Fruit fly (Drosophila melanogaster): ENCODE measurements around the gene raskol.

Gene raskol

dm6 chrX:17682745-17683505, 27.0 kb upstream of the raskol start (continued):
- peak; percentile 83 for TF ChIP-seq stc (GFP tag; IDR thresholded peaks at IDR 0.05)
- no peak for TF ChIP-seq vfl (GFP tag; optimal IDR thresholded peaks at IDR 0.05)
- peak; percentile 14 for TF ChIP-seq Six4 (GFP tag; optimal IDR thresholded peaks at IDR 0.05)
- no peak for TF ChIP-seq CG2116 (GFP tag; optimal IDR thresholded peaks at IDR 0.05)
- peak; percentile 35 for TF ChIP-seq gsb-n (tag; optimal IDR thresholded peaks at IDR 0.05)
- no peak for TF ChIP-seq cad (GFP tag; optimal IDR thresholded peaks at IDR 0.05)
- peak; percentile 88 for TF ChIP-seq zfh1 (GFP tag; IDR thresholded peaks at IDR 0.05)
- peak; percentile 89 for TF ChIP-seq ttk (GFP tag; IDR thresholded peaks at IDR 0.05)
- TF ChIP-seq toy (GFP tag; IDR thresholded peaks at IDR 0.05), result 0 out of 2 replicates have a peak, but pooled peaks have one; percentile 42
- no peak for TF ChIP-seq Neu2 (GFP tag; optimal IDR thresholded peaks at IDR 0.05; ENCODE audit: borderline replicate concordance)
- TF ChIP-seq CG3726 (GFP tag; IDR thresholded peaks at IDR 0.05), result peak; percentile 68; the same call in 2 of the 3 replicates
- no peak for TF ChIP-seq Poxn (GFP tag; IDR thresholded peaks at IDR 0.05)
- peak; percentile 66 for TF ChIP-seq CG7372 (GFP tag; IDR thresholded peaks at IDR 0.05)
- TF ChIP-seq CG11695 (GFP tag; IDR thresholded peaks at IDR 0.05), result peak; percentile 72
- no peak for TF ChIP-seq vnd (GFP tag; IDR thresholded peaks at IDR 0.05; ENCODE audit: partially characterized antibody)
- peak; percentile 54; the same call in 1 of the 2 replicates for TF ChIP-seq CG9215 (GFP tag; IDR thresholded peaks at IDR 0.05)
- TF ChIP-seq CG7786 (GFP tag; optimal IDR thresholded peaks at IDR 0.05), result no peak
- TF ChIP-seq Lhr (GFP tag; optimal IDR thresholded peaks at IDR 0.05), result no peak
- TF ChIP-seq Atf3 (GFP tag; optimal IDR thresholded peaks at IDR 0.05), result peak; percentile 3
- TF ChIP-seq wor (GFP tag; IDR thresholded peaks at IDR 0.05), result peak; percentile 78
- peak; percentile 66 for TF ChIP-seq Xbp1 (GFP tag; optimal IDR thresholded peaks at IDR 0.05)
- peak; percentile 79 for TF ChIP-seq CG4730 (GFP tag; IDR thresholded peaks at IDR 0.05)
- no peak for TF ChIP-seq Spps (tag; optimal IDR thresholded peaks at IDR 0.05)
- TF ChIP-seq PHDP (tag; optimal IDR thresholded peaks at IDR 0.05), result peak; percentile 41
- TF ChIP-seq so (GFP tag; IDR thresholded peaks at IDR 0.05), result peak; percentile 77; the same call in 2 of the 3 replicates
- 0 out of 3 replicates have a peak, but pooled peaks have one; percentile 8 for TF ChIP-seq CG6791 (GFP tag; IDR thresholded peaks at IDR 0.05; ENCODE audit: partially characterized antibody)
- TF ChIP-seq CG1602 (GFP tag; optimal IDR thresholded peaks at IDR 0.05), result peak; percentile 59
- peak; percentile 16 for TF ChIP-seq run (tag; optimal IDR thresholded peaks at IDR 0.05)
- TF ChIP-seq zen2 (GFP tag; IDR thresholded peaks at IDR 0.05; ENCODE audit: partially characterized antibody), result no peak
- peak in 1 of 2 experiments; percentile 61 for TF ChIP-seq Hr51 (GFP tag; optimal IDR thresholded peaks at IDR 0.05)
- TF ChIP-seq Mrtf (GFP tag; IDR thresholded peaks at IDR 0.05), result peak; percentile 81
- TF ChIP-seq gcm2 (GFP tag; optimal IDR thresholded peaks at IDR 0.05), result no peak
- TF ChIP-seq org-1 (GFP tag; optimal IDR thresholded peaks at IDR 0.05), result peak; percentile 21
- TF ChIP-seq CG30403 (GFP tag; optimal IDR thresholded peaks at IDR 0.05), result peak; percentile 74
- TF ChIP-seq caup (GFP tag; optimal IDR thresholded peaks at IDR 0.05; ENCODE audit: severe bottlenecking), result no peak
- peak; percentile 58; the same call in 1 of the 3 replicates for TF ChIP-seq jigr1 (GFP tag; IDR thresholded peaks at IDR 0.05)
- peak; percentile 3 for TF ChIP-seq Dip3 (GFP tag; optimal IDR thresholded peaks at IDR 0.05)
- peak; percentile 24 for TF ChIP-seq CG12155 (GFP tag; optimal IDR thresholded peaks at IDR 0.05)
- no peak for TF ChIP-seq da (GFP tag; optimal IDR thresholded peaks at IDR 0.05)
- TF ChIP-seq CG8281 (tag; optimal IDR thresholded peaks at IDR 0.05), result no peak
- no peak for TF ChIP-seq CG8765 (GFP tag; IDR thresholded peaks at IDR 0.05)
- TF ChIP-seq Aef1 (GFP tag; IDR thresholded peaks at IDR 0.05), result peak; percentile 86
- TF ChIP-seq CG10565 (GFP tag; optimal IDR thresholded peaks at IDR 0.05), result no peak
- peak; percentile 40 for TF ChIP-seq bcd (GFP tag; optimal IDR thresholded peaks at IDR 0.05)
- peak; percentile 18 for TF ChIP-seq Antp (GFP tag; optimal IDR thresholded peaks at IDR 0.05)
- TF ChIP-seq lmd (GFP tag; IDR thresholded peaks at IDR 0.05), result peak; percentile 79
- TF ChIP-seq knrl (GFP tag; IDR thresholded peaks at IDR 0.05; ENCODE audit: partially characterized antibody), result no peak
- no peak for TF ChIP-seq slp2 (GFP tag; optimal IDR thresholded peaks at IDR 0.05)
- TF ChIP-seq salm (tag; optimal IDR thresholded peaks at IDR 0.05), result peak; percentile 21
- no peak for TF ChIP-seq scrt (GFP tag; optimal IDR thresholded peaks at IDR 0.05)
